Worm (Caenorhabditis elegans): ENCODE measurements around the gene sra-35.

sra-35 gene

DNA sequence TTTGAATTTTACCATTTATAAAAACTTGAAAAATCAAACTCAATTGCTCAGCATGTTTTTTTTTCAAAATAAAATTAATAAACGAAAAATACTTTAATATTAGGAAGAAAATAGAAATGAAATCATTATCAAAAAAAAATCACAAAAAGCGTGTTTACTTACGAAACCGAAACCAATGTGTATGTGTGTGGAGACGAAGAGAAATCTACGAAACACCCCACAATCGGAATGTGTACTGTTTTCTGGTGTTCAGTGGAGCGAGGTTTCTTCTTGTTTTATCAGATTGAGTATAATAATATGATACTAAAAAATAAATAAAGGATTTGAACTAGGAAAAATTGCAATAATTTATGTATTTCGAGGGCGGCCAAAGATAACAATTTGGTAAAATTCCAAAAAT, 20.0 kb downstream of the sra-35 start:
- TF ChIP-seq ceh-20 (GFP tag; IDR thresholded peaks at IDR 0.05): no peak
- TF ChIP-seq mep-1 (tag; optimal IDR thresholded peaks at IDR 0.05): peak; percentile 26
- TF ChIP-seq zfp-2 (tag; optimal IDR thresholded peaks at IDR 0.05): no peak
- TF ChIP-seq pqm-1 (tag; optimal IDR thresholded peaks at IDR 0.05): peak; percentile 44
- TF ChIP-seq nhr-10 (tag; optimal IDR thresholded peaks at IDR 0.05): no peak
- no peak for TF ChIP-seq nhr-111 (GFP tag; optimal IDR thresholded peaks at IDR 0.05)
- TF ChIP-seq F10B5.3 (tag; optimal IDR thresholded peaks at IDR 0.05): no peak
- no peak for TF ChIP-seq ZK546.5 (tag; optimal IDR thresholded peaks at IDR 0.05)
- no peak for TF ChIP-seq Y5F2A.4 (GFP tag; optimal IDR thresholded peaks at IDR 0.05)
- no peak for TF ChIP-seq dmd-8 (GFP tag; IDR thresholded peaks at IDR 0.05)
- TF ChIP-seq hlh-11 (tag; optimal IDR thresholded peaks at IDR 0.05): peak; percentile 57
- TF ChIP-seq lsy-2 (tag; optimal IDR thresholded peaks at IDR 0.05): peak in 1 of 2 experiments; percentile 43
- TF ChIP-seq dve-1 (tag; optimal IDR thresholded peaks at IDR 0.05; ENCODE audit: insufficient read depth): peak; percentile 68
- no peak for TF ChIP-seq ZK337.2 (GFP tag; IDR thresholded peaks at IDR 0.05)
- TF ChIP-seq nhr-28 (tag; optimal IDR thresholded peaks at IDR 0.05): peak; percentile 84
- peak; percentile 48 for TF ChIP-seq mes-2 (tag; optimal IDR thresholded peaks at IDR 0.05; ENCODE audit: poor library complexity, severe bottlenecking)
- TF ChIP-seq lin-38 (GFP tag; IDR thresholded peaks at IDR 0.05): no peak
- TF ChIP-seq madf-5 (GFP tag; IDR thresholded peaks at IDR 0.05): no peak
- TF ChIP-seq lim-7 (GFP tag; IDR thresholded peaks at IDR 0.05): no peak
- TF ChIP-seq fos-1 (tag; optimal IDR thresholded peaks at IDR 0.05): no peak
- TF ChIP-seq daf-19 (GFP tag; conservative IDR thresholded peaks at IDR 0.05): no peak
- no peak for TF ChIP-seq rbr-2 (tag; optimal IDR thresholded peaks at IDR 0.05)
- TF ChIP-seq vab-7 (GFP tag; IDR thresholded peaks at IDR 0.05): no peak
- TF ChIP-seq skn-1 (tag; optimal IDR thresholded peaks at IDR 0.05): no peak
- TF ChIP-seq nhr-77 (tag; optimal IDR thresholded peaks at IDR 0.05): peak; percentile 53
- no peak for TF ChIP-seq nhr-41 (GFP tag; IDR thresholded peaks at IDR 0.05)
- no peak for TF ChIP-seq R02D3.7 (tag; optimal IDR thresholded peaks at IDR 0.05)
- TF ChIP-seq nhr-11 (tag; optimal IDR thresholded peaks at IDR 0.05): no peak
- TF ChIP-seq sdz-12 (GFP tag; optimal IDR thresholded peaks at IDR 0.05): no peak
- no peak for TF ChIP-seq saeg-2 (GFP tag; IDR thresholded peaks at IDR 0.05)
- peak; percentile 21 for TF ChIP-seq dpl-1 (GFP tag; optimal IDR thresholded peaks at IDR 0.05)
- no peak for TF ChIP-seq unc-62 (GFP tag; optimal IDR thresholded peaks at IDR 0.05 in 1 of 2)
- no peak for TF ChIP-seq unc-62 (tag; optimal IDR thresholded peaks at IDR 0.05)
- peak; percentile 15 for TF ChIP-seq ztf-7 (tag; optimal IDR thresholded peaks at IDR 0.05)
- no peak for TF ChIP-seq unc-130 (GFP tag; optimal IDR thresholded peaks at IDR 0.05)
- no peak for TF ChIP-seq mxl-3 (GFP tag; optimal IDR thresholded peaks at IDR 0.05)
- no peak for TF ChIP-seq F44E2.7 (GFP tag; IDR thresholded peaks at IDR 0.05)
- TF ChIP-seq pha-4 (GFP tag; IDR thresholded peaks at IDR 0.05): no peak
- peak; percentile 70 for TF ChIP-seq pha-4 (tag; optimal IDR thresholded peaks at IDR 0.05)
- no peak for TF ChIP-seq attf-4 (tag; optimal IDR thresholded peaks at IDR 0.05)
- no peak for TF ChIP-seq nhr-48 (tag; optimal IDR thresholded peaks at IDR 0.05)
- TF ChIP-seq aha-1 (tag): no peak
- no peak for TF ChIP-seq zag-1 (tag; optimal IDR thresholded peaks at IDR 0.05)
- 0 out of 2 replicates have a peak, but pooled peaks have one; percentile 29 for TF ChIP-seq dmd-6 (GFP tag; IDR thresholded peaks at IDR 0.05)
- no peak for TF ChIP-seq ctbp-1 (GFP tag; IDR thresholded peaks at IDR 0.05)
- no peak for TF ChIP-seq nhr-237 (tag; optimal IDR thresholded peaks at IDR 0.05)
- TF ChIP-seq ceh-82 (tag; optimal IDR thresholded peaks at IDR 0.05): no peak
- TF ChIP-seq daf-16 (GFP tag; optimal IDR thresholded peaks at IDR 0.05): no peak
- peak; percentile 98 for TF ChIP-seq daf-16 (tag; optimal IDR thresholded peaks at IDR 0.05)
- no peak for TF ChIP-seq gei-8 (GFP tag; optimal IDR thresholded peaks at IDR 0.05)
- no peak for TF ChIP-seq nhr-76 (tag; optimal IDR thresholded peaks at IDR 0.05)
- no peak for TF ChIP-seq D1046.2 (GFP tag; IDR thresholded peaks at IDR 0.05)
- no peak for TF ChIP-seq egl-43 (GFP tag; IDR thresholded peaks at IDR 0.05)
- no peak for TF ChIP-seq cey-2 (tag; optimal IDR thresholded peaks at IDR 0.05; ENCODE audit: borderline replicate concordance, insufficient read depth)

Data from whole organism, L4 larva.